Fruit fly (Drosophila melanogaster): ENCODE measurements around the gene COX7A.
A peak's percentile ranks its signal among the peaks of the same experiment; 100 is the strongest.

Gene COX7A

DNA sequence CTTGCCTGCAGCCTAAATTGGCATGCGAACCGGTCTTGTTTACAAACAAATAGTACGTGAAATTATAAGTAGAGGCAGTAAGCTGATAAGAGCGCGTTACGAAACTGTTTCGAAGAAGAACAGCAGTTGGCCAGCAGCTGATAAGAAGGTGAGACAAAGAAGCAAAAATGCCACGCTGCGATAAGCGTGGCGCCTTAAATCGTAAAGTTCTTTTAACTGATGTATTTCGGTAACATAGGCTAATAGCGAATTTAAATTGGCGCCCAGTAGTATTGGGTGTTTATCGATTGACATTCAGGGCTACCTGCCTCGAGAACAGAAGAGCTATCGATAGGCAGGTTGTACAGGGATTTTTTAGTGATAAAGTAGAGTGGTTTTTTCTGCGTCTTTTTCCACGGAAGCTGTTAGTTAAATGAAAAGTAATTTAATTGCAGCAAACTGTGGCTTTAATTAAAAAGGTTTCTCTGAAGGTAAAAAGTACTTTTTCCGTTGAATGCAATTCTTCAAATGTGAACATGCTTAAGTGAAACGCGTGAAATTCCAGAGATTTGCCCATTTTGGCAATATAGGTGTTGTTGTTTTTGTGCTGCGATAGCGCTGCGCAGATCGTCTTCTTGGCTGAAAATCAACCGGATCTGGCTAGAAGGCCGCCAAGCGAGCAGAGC lies 15.9 kb upstream of the COX7A start, which contains the start of gene stck (continued):
- TF ChIP-seq Blimp-1 (GFP tag; optimal IDR thresholded peaks at IDR 0.05) = no peak
- TF ChIP-seq wek (GFP tag; optimal IDR thresholded peaks at IDR 0.05) = peak; percentile 11
- TF ChIP-seq Hr78 (GFP tag; optimal IDR thresholded peaks at IDR 0.05) = no peak
- TF ChIP-seq E2f2 (GFP tag; IDR thresholded peaks at IDR 0.05) = peak; percentile 95
- no peak for TF ChIP-seq Meics (GFP tag; optimal IDR thresholded peaks at IDR 0.05)
- peak; percentile 71; the same call in 1 of the 2 replicates for TF ChIP-seq CG13287 (GFP tag; IDR thresholded peaks at IDR 0.05; ENCODE audit: partially characterized antibody)
- no peak for TF ChIP-seq Ada2b (GFP tag; IDR thresholded peaks at IDR 0.05)
- TF ChIP-seq CG12744 (GFP tag; optimal IDR thresholded peaks at IDR 0.05) = no peak
- TF ChIP-seq tin (GFP tag; optimal IDR thresholded peaks at IDR 0.05) = no peak
- TF ChIP-seq trem (tag; optimal IDR thresholded peaks at IDR 0.05) = peak; percentile 22
- TF ChIP-seq insv (GFP tag; optimal IDR thresholded peaks at IDR 0.05) = no peak
- TF ChIP-seq danr (GFP tag; IDR thresholded peaks at IDR 0.05) = no peak
- no peak for TF ChIP-seq CG11695 (GFP tag; IDR thresholded peaks at IDR 0.05)
- TF ChIP-seq Hr3 (GFP tag; optimal IDR thresholded peaks at IDR 0.05) = no peak
- peak; percentile 83 for TF ChIP-seq Sin3A (optimal IDR thresholded peaks at IDR 0.05)
- TF ChIP-seq CG3838 (GFP tag; optimal IDR thresholded peaks at IDR 0.05) = no peak
- peak; percentile 76 for TF ChIP-seq sug (tag; optimal IDR thresholded peaks at IDR 0.05)
- TF ChIP-seq sr (GFP tag; IDR thresholded peaks at IDR 0.05) = no peak
- no peak for TF ChIP-seq lilli (GFP tag; optimal IDR thresholded peaks at IDR 0.05)
- TF ChIP-seq trh (GFP tag; optimal IDR thresholded peaks at IDR 0.05) = no peak
- TF ChIP-seq Xrp1 (GFP tag; IDR thresholded peaks at IDR 0.05) = no peak
- no peak for TF ChIP-seq Deaf1 (tag; optimal IDR thresholded peaks at IDR 0.05)
- TF ChIP-seq Sox102F (GFP tag; optimal IDR thresholded peaks at IDR 0.05) = no peak
- TF ChIP-seq fu2 (GFP tag; optimal IDR thresholded peaks at IDR 0.05) = peak; percentile 26
- no peak for TF ChIP-seq HLH54F (GFP tag; optimal IDR thresholded peaks at IDR 0.05)
- TF ChIP-seq bab2 (GFP tag; optimal IDR thresholded peaks at IDR 0.05) = no peak
- TF ChIP-seq CG10654 (GFP tag; optimal IDR thresholded peaks at IDR 0.05) = no peak
- TF ChIP-seq Hey (tag; optimal IDR thresholded peaks at IDR 0.05) = no peak
- TF ChIP-seq CoRest (tag; optimal IDR thresholded peaks at IDR 0.05) = peak; percentile 44
- TF ChIP-seq CG17802 (tag; optimal IDR thresholded peaks at IDR 0.05) = no peak
- no peak for TF ChIP-seq CG10565 (GFP tag; optimal IDR thresholded peaks at IDR 0.05)
- peak; percentile 8 for TF ChIP-seq CG12391 (tag; optimal IDR thresholded peaks at IDR 0.05)
- no peak for TF ChIP-seq sim (GFP tag; IDR thresholded peaks at IDR 0.05)
- no peak for TF ChIP-seq hb (GFP tag; IDR thresholded peaks at IDR 0.05; ENCODE audit: partially characterized antibody)
- TF ChIP-seq CG4360 (GFP tag; IDR thresholded peaks at IDR 0.05) = peak; percentile 59; the same call in 1 of the 2 replicates
- TF ChIP-seq Abd-B (GFP tag; optimal IDR thresholded peaks at IDR 0.05) = no peak
- peak; percentile 87 for TF ChIP-seq CG2116 (GFP tag; optimal IDR thresholded peaks at IDR 0.05)
- peak; percentile 53 for TF ChIP-seq MESR4 (GFP tag; optimal IDR thresholded peaks at IDR 0.05)
- TF ChIP-seq luna (GFP tag; optimal IDR thresholded peaks at IDR 0.05) = no peak
- peak; percentile 36 for TF ChIP-seq CG17385 (GFP tag; optimal IDR thresholded peaks at IDR 0.05)
- no peak for TF ChIP-seq CG34422 (GFP tag; IDR thresholded peaks at IDR 0.05)
- peak in 1 of 2 experiments; percentile 16 for TF ChIP-seq crp (GFP tag; optimal IDR thresholded peaks at IDR 0.05)
- no peak for TF ChIP-seq CG18476 (GFP tag; optimal IDR thresholded peaks at IDR 0.05)
- TF ChIP-seq tna (GFP tag; IDR thresholded peaks at IDR 0.05; ENCODE audit: partially characterized antibody) = peak; percentile 70
- no peak for TF ChIP-seq chn (GFP tag; optimal IDR thresholded peaks at IDR 0.05)
- no peak for TF ChIP-seq CG13424 (tag; optimal IDR thresholded peaks at IDR 0.05)
- no peak for TF ChIP-seq Ravus (GFP tag; IDR thresholded peaks at IDR 0.05)
- TF ChIP-seq Bdp1 (GFP tag; optimal IDR thresholded peaks at IDR 0.05) = no peak
- no peak for TF ChIP-seq B-H1 (GFP tag; IDR thresholded peaks at IDR 0.05)
- TF ChIP-seq cato (GFP tag; optimal IDR thresholded peaks at IDR 0.05; ENCODE audit: borderline replicate concordance) = no peak
